Fruit fly (Drosophila melanogaster): Measurements from ENCODE around the gene Sf3b5.

The Sf3b5 gene

dm6 chr3R:9038652-9039051 lies 23.5 kb upstream of the Sf3b5 start, which contains the start of gene hyx:
hyx (plus strand) TSS chr3R:9038760.
- TF ChIP-seq tai (GFP tag; optimal IDR thresholded peaks at IDR 0.05) (no peak), foxo (GFP tag; optimal IDR thresholded peaks at IDR 0.05) (peak in 1 of 2 experiments; percentile 50), ey (GFP tag; optimal IDR thresholded peaks at IDR 0.05) (peak; percentile 29), Hnf4 (GFP tag; optimal IDR thresholded peaks at IDR 0.05) (peak; percentile 69), dl (GFP tag; optimal IDR thresholded peaks at IDR 0.05; ENCODE audit: insufficient read depth in 1 of 2, partially characterized antibody in 2 of 2) (no peak), woc (GFP tag; optimal IDR thresholded peaks at IDR 0.05) (peak; percentile 75), Hr78 (GFP tag; optimal IDR thresholded peaks at IDR 0.05) (no peak), Jra (GFP tag; optimal IDR thresholded peaks at IDR 0.05) (peak; percentile 50), CrebA (GFP tag; optimal IDR thresholded peaks at IDR 0.05; ENCODE audit: borderline replicate concordance) (no peak), rgr (GFP tag; optimal IDR thresholded peaks at IDR 0.05) (peak; percentile 50), Abd-B (GFP tag; optimal IDR thresholded peaks at IDR 0.05) (no peak), Sp1 (GFP tag; optimal IDR thresholded peaks at IDR 0.05) (peak; percentile 17), HLH106 (tag; optimal IDR thresholded peaks at IDR 0.05) (peak; percentile 24), CG9705 (GFP tag; optimal IDR thresholded peaks at IDR 0.05) (peak; percentile 14), Hr83 (GFP tag; optimal IDR thresholded peaks at IDR 0.05; ENCODE audit: poor library complexity, severe bottlenecking) (peak; percentile 80), OdsH (GFP tag; optimal IDR thresholded peaks at IDR 0.05) (peak; percentile 8), h (GFP tag; optimal IDR thresholded peaks at IDR 0.05) (peak; percentile 64)

- TF ChIP-seq Vsx2 (GFP tag; optimal IDR thresholded peaks at IDR 0.05; ENCODE audit: partially characterized antibody) (no peak), psq (GFP tag; optimal IDR thresholded peaks at IDR 0.05) (no peak), Dfd (GFP tag; optimal IDR thresholded peaks at IDR 0.05) (no peak), Dif (GFP tag; optimal IDR thresholded peaks at IDR 0.05; ENCODE audit: partially characterized antibody) (no peak), woc (GFP tag; optimal IDR thresholded peaks at IDR 0.05) (no peak), Hr83 (GFP tag; optimal IDR thresholded peaks at IDR 0.05; ENCODE audit: poor library complexity, severe bottlenecking) (no peak), jim (GFP tag; optimal IDR thresholded peaks at IDR 0.05) (no peak), Hnf4 (GFP tag; optimal IDR thresholded peaks at IDR 0.05) (no peak), Mio (GFP tag; optimal IDR thresholded peaks at IDR 0.05) (no peak), Rel (GFP tag; optimal IDR thresholded peaks at IDR 0.05) (no peak), Rel (tag; optimal IDR thresholded peaks at IDR 0.05) (no peak), br (GFP tag; optimal IDR thresholded peaks at IDR 0.05) (no peak), N (GFP tag; optimal IDR thresholded peaks at IDR 0.05) (no peak), foxo (GFP tag; optimal IDR thresholded peaks at IDR 0.05) (no peak), GATAd (GFP tag; optimal IDR thresholded peaks at IDR 0.05) (no peak), Jra (GFP tag; optimal IDR thresholded peaks at IDR 0.05) (no peak), Hr78 (GFP tag; optimal IDR thresholded peaks at IDR 0.05) (no peak), Sp1 (GFP tag; optimal IDR thresholded peaks at IDR 0.05) (no peak), sv (GFP tag; optimal IDR thresholded peaks at IDR 0.05) (no peak), h (GFP tag; optimal IDR thresholded peaks at IDR 0.05) (no peak), lola (GFP tag; optimal IDR thresholded peaks at IDR 0.05) (no peak)
Measured at dm6 chr3R:9037946-9038345, 22.8 kb upstream of the Sf3b5 start.

- peak; percentile 34 for TF ChIP-seq fru (GFP tag; optimal IDR thresholded peaks at IDR 0.05)
- peak; percentile 30 for TF ChIP-seq psq (GFP tag; optimal IDR thresholded peaks at IDR 0.05)
- TF ChIP-seq Sp1 (GFP tag; optimal IDR thresholded peaks at IDR 0.05): peak; percentile 23
- TF ChIP-seq Myc (optimal IDR thresholded peaks at IDR 0.05): no peak
- TF ChIP-seq Hr78 (GFP tag; optimal IDR thresholded peaks at IDR 0.05): no peak
- peak; percentile 38 for TF ChIP-seq h (GFP tag; optimal IDR thresholded peaks at IDR 0.05)
- TF ChIP-seq HLH106 (tag; optimal IDR thresholded peaks at IDR 0.05): peak; percentile 26
- TF ChIP-seq usp (GFP tag; optimal IDR thresholded peaks at IDR 0.05): no peak
- peak; percentile 11 for TF ChIP-seq OdsH (GFP tag; optimal IDR thresholded peaks at IDR 0.05)
- TF ChIP-seq rgr (GFP tag; optimal IDR thresholded peaks at IDR 0.05): peak; percentile 17
- peak in 1 of 2 experiments; percentile 51 for TF ChIP-seq foxo (GFP tag; optimal IDR thresholded peaks at IDR 0.05)
- peak; percentile 15 for TF ChIP-seq ey (GFP tag; optimal IDR thresholded peaks at IDR 0.05)
Measured at dm6 chr3R:9035252-9035651, 20.1 kb upstream of the Sf3b5 start.

dm6 chr3R:9033619-9034401 lies 18.7 kb upstream of the Sf3b5 start:
- TF ChIP-seq h (GFP tag; optimal IDR thresholded peaks at IDR 0.05) (peak; percentile 83), brk (GFP tag; optimal IDR thresholded peaks at IDR 0.05) (peak; percentile 73), Dif (GFP tag; optimal IDR thresholded peaks at IDR 0.05; ENCODE audit: partially characterized antibody) (peak; percentile 84), dl (GFP tag; optimal IDR thresholded peaks at IDR 0.05; ENCODE audit: insufficient read depth in 1 of 2, partially characterized antibody in 2 of 2) (peak; percentile 60 to 72), CG9705 (GFP tag; optimal IDR thresholded peaks at IDR 0.05) (peak; percentile 71), sage (GFP tag; optimal IDR thresholded peaks at IDR 0.05) (peak; percentile 29), tai (GFP tag; optimal IDR thresholded peaks at IDR 0.05) (peak; percentile 47), OdsH (GFP tag; optimal IDR thresholded peaks at IDR 0.05) (peak; percentile 82), Jra (GFP tag; optimal IDR thresholded peaks at IDR 0.05) (peak; percentile 75), ey (GFP tag; optimal IDR thresholded peaks at IDR 0.05) (peak; percentile 74), N (GFP tag; optimal IDR thresholded peaks at IDR 0.05) (no peak), Sp1 (GFP tag; optimal IDR thresholded peaks at IDR 0.05) (peak; percentile 92), fru (GFP tag; optimal IDR thresholded peaks at IDR 0.05) (peak; percentile 86), Vsx2 (GFP tag; optimal IDR thresholded peaks at IDR 0.05; ENCODE audit: partially characterized antibody) (peak; percentile 54), CG32264 (GFP tag; optimal IDR thresholded peaks at IDR 0.05) (no peak), GATAd (GFP tag; optimal IDR thresholded peaks at IDR 0.05) (no peak), br (GFP tag; optimal IDR thresholded peaks at IDR 0.05) (peak; percentile 75), jim (GFP tag; optimal IDR thresholded peaks at IDR 0.05) (no peak), dmrt93B (GFP tag; optimal IDR thresholded peaks at IDR 0.05) (peak; percentile 70), Hr83 (GFP tag; optimal IDR thresholded peaks at IDR 0.05; ENCODE audit: poor library complexity, severe bottlenecking) (peak; percentile 8), HLH106 (tag; optimal IDR thresholded peaks at IDR 0.05) (peak; percentile 89), rgr (GFP tag; optimal IDR thresholded peaks at IDR 0.05) (peak; percentile 77), CrebA (GFP tag; optimal IDR thresholded peaks at IDR 0.05; ENCODE audit: borderline replicate concordance) (no peak), psq (GFP tag; optimal IDR thresholded peaks at IDR 0.05) (peak; percentile 90)
